Fruit fly (Drosophila melanogaster) whole organism, embryonic: ENCODE measurements around the gene natalisin.
A peak's percentile ranks its signal among the peaks of the same experiment; 100 is the strongest.

ENCODE experiments used
- Bgb ChIP-seq: fragments of 200-800 bp; sonication (Bioruptor generic); IDR thresholded peaks from 2 replicates; pipeline ENCODE4 v1.3.6; 2022; ENCODE audit warnings: missing biosample characterization, missing genetic modification characterization; ENCODE audit not compliant: partially characterized antibody
- CG10274 ChIP-seq: fragments of 200-800 bp; sonication (Bioruptor generic); optimal IDR thresholded peaks from 3 replicates; lab custom pipeline; 2017; ENCODE audit warnings: missing biosample characterization, mild to moderate bottlenecking, missing genetic modification characterization
- CG10431 ChIP-seq: fragments of 200-800 bp; sonication (Bioruptor generic); optimal IDR thresholded peaks from 3 replicates; lab custom pipeline; 2018; ENCODE audit warnings: missing biosample characterization, mild to moderate bottlenecking, missing genetic modification characterization
- CG12769 ChIP-seq: fragments of 200-800 bp; sonication (Bioruptor generic); optimal IDR thresholded peaks from 2 replicates; lab custom pipeline; 2019; ENCODE audit warnings: missing biosample characterization, mild to moderate bottlenecking, missing genetic modification characterization, moderate library complexity
- CG14014 ChIP-seq: fragments of 200-800 bp; sonication (Bioruptor generic); IDR thresholded peaks from 2 replicates; pipeline ENCODE4 v1.3.6; 2022; ENCODE audit warnings: missing biosample characterization, missing genetic modification characterization
- CG14860 ChIP-seq: fragments of 200-800 bp; sonication (Bioruptor generic); IDR thresholded peaks from 3 replicates; pipeline ENCODE4 v1.3.6; 2022; ENCODE audit warnings: missing biosample characterization, missing genetic modification characterization; ENCODE audit not compliant: partially characterized antibody
- CG14965 ChIP-seq: fragments of 200-800 bp; sonication (Bioruptor generic); optimal IDR thresholded peaks from 2 replicates; lab custom pipeline; 2016; ENCODE audit warnings: missing biosample characterization, missing genetic modification characterization, borderline replicate concordance
- CG17829 ChIP-seq: fragments of 200-800 bp; optimal IDR thresholded peaks from 2 replicates; lab custom pipeline; 2019; ENCODE audit warnings: missing biosample characterization, mild to moderate bottlenecking, missing genetic modification characterization, moderate library complexity
- CG31388 ChIP-seq: fragments of 200-800 bp; sonication (Bioruptor generic); optimal IDR thresholded peaks from 2 replicates; lab custom pipeline; 2016; ENCODE audit warnings: missing biosample characterization, missing genetic modification characterization
- CG31441 ChIP-seq: fragments of 200-800 bp; sonication (Bioruptor generic); IDR thresholded peaks from 2 replicates; pipeline ENCODE4 v1.3.6; 2022; ENCODE audit warnings: missing biosample characterization, missing genetic modification characterization
- CG3281 ChIP-seq: fragments of 200-800 bp; sonication (Bioruptor generic); optimal IDR thresholded peaks from 3 replicates; lab custom pipeline; 2017; ENCODE audit warnings: missing biosample characterization, mild to moderate bottlenecking, missing genetic modification characterization
- CG3407 ChIP-seq: fragments of 200-800 bp; sonication (Bioruptor generic); optimal IDR thresholded peaks from 2 replicates; lab custom pipeline; 2018; ENCODE audit warnings: missing biosample characterization, mild to moderate bottlenecking, missing genetic modification characterization
- CG3995 ChIP-seq: fragments of 200-800 bp; sonication (Bioruptor generic); optimal IDR thresholded peaks from 3 replicates; lab custom pipeline; 2016; ENCODE audit warnings: missing biosample characterization, missing genetic modification characterization
- CG43689 ChIP-seq: fragments of 200-800 bp; sonication (Bioruptor generic); IDR thresholded peaks from 2 replicates; pipeline ENCODE4 v1.3.6; 2022; ENCODE audit warnings: missing biosample characterization, missing genetic modification characterization
- CG4707 ChIP-seq: fragments of 200-800 bp; sonication (Bioruptor generic); optimal IDR thresholded peaks from 2 replicates; lab custom pipeline; 2018; ENCODE audit warnings: missing biosample characterization, mild to moderate bottlenecking, missing genetic modification characterization, moderate library complexity
- CG5245 ChIP-seq: fragments of 200-800 bp; sonication (Bioruptor generic); optimal IDR thresholded peaks from 3 replicates; lab custom pipeline; 2016; ENCODE audit warnings: missing biosample characterization, missing genetic modification characterization
- CG5953 ChIP-seq: fragments of 200-800 bp; sonication (Bioruptor generic); IDR thresholded peaks from 2 replicates; pipeline ENCODE4 v1.3.6; 2022; ENCODE audit warnings: missing biosample characterization, missing genetic modification characterization
- CG8281 ChIP-seq: fragments of 200-800 bp; sonication (Bioruptor generic); optimal IDR thresholded peaks from 2 replicates; lab custom pipeline; 2018; ENCODE audit warnings: missing biosample characterization, mild to moderate bottlenecking, missing genetic modification characterization, moderate library complexity
- CG8765 ChIP-seq: fragments of 200-800 bp; sonication (Bioruptor generic); IDR thresholded peaks from 2 replicates; pipeline ENCODE4 v1.3.6; 2022; ENCODE audit warnings: missing biosample characterization, missing genetic modification characterization
- CoRest ChIP-seq: fragments of 200-800 bp; sonication (Bioruptor generic); optimal IDR thresholded peaks from 3 replicates; lab custom pipeline; 2018; ENCODE audit warnings: missing biosample characterization, mild to moderate bottlenecking, missing genetic modification characterization, moderate library complexity
- Drgx ChIP-seq: fragments of 200-800 bp; sonication (Bioruptor generic); IDR thresholded peaks from 2 replicates; pipeline ENCODE4 v1.3.6; 2022; ENCODE audit warnings: missing biosample characterization, missing genetic modification characterization
- E2f1 ChIP-seq: fragments of 200-800 bp; sonication (Bioruptor generic); IDR thresholded peaks from 2 replicates; pipeline ENCODE4 v1.3.6; 2022; ENCODE audit warnings: missing biosample characterization, missing genetic modification characterization
- Gug ChIP-seq: fragments of 200-800 bp; sonication (Bioruptor generic); IDR thresholded peaks from 4 replicates; pipeline ENCODE4 v1.3.6; 2022; ENCODE audit warnings: missing biosample characterization, missing genetic modification characterization
- Kr ChIP-seq: fragments of 200-800 bp; sonication (Bioruptor generic); optimal IDR thresholded peaks from 2 replicates; lab custom pipeline; 2017; ENCODE audit warnings: missing biosample characterization, mild to moderate bottlenecking, missing genetic modification characterization
- Myb ChIP-seq: fragments of 200-800 bp; sonication (Bioruptor generic); optimal IDR thresholded peaks from 2 replicates; lab custom pipeline; 2016; ENCODE audit warnings: missing biosample characterization, missing genetic modification characterization
- Ravus ChIP-seq: fragments of 200-800 bp; sonication (Bioruptor generic); IDR thresholded peaks from 2 replicates; pipeline ENCODE4 v1.3.6; 2022; ENCODE audit warnings: missing biosample characterization, missing genetic modification characterization
- ash1 ChIP-seq: fragments of 200-800 bp; sonication (Bioruptor generic); optimal IDR thresholded peaks from 2 replicates; lab custom pipeline; 2018; ENCODE audit warnings: missing biosample characterization, mild to moderate bottlenecking, missing genetic modification characterization
- chinmo ChIP-seq: fragments of 200-800 bp; sonication (Bioruptor generic); IDR thresholded peaks from 4 replicates; pipeline ENCODE4 v1.3.6; 2022; ENCODE audit warnings: missing biosample characterization, missing genetic modification characterization; ENCODE audit not compliant: partially characterized antibody
- en ChIP-seq: fragments of 200-800 bp; sonication (Bioruptor generic); optimal IDR thresholded peaks from 2 replicates; lab custom pipeline; 2016; ENCODE audit warnings: missing biosample characterization, missing genetic modification characterization
- gce ChIP-seq: fragments of 200-800 bp; sonication (Bioruptor generic); IDR thresholded peaks from 3 replicates; pipeline ENCODE4 v1.3.6; 2022; ENCODE audit warnings: missing biosample characterization, missing genetic modification characterization
- jigr1 ChIP-seq: fragments of 200-800 bp; sonication (Bioruptor generic); IDR thresholded peaks from 3 replicates; pipeline ENCODE4 v1.3.6; 2022; ENCODE audit warnings: missing biosample characterization, missing genetic modification characterization
- lmd ChIP-seq: fragments of 200-800 bp; sonication (Bioruptor generic); IDR thresholded peaks from 2 replicates; pipeline ENCODE4 v1.3.6; 2022; ENCODE audit warnings: missing biosample characterization, missing genetic modification characterization
- nerfin-2 ChIP-seq: fragments of 200-800 bp; sonication (Bioruptor generic); IDR thresholded peaks from 2 replicates; pipeline ENCODE4 v1.3.6; 2022; ENCODE audit warnings: missing biosample characterization, missing genetic modification characterization; ENCODE audit not compliant: partially characterized antibody
- otp ChIP-seq: fragments of 200-800 bp; sonication (Bioruptor generic); IDR thresholded peaks from 3 replicates; pipeline ENCODE4, ENCODE4 v1.3.6; 2022; ENCODE audit warnings: missing biosample characterization, missing genetic modification characterization
- pan ChIP-seq, 4 experiments: fragments of >200 bp in 3 of 4; fragments of 200-800 bp in 1 of 4; sonication (Bioruptor generic) in 1 of 4; optimal IDR thresholded peaks in 3 of 4; IDR thresholded peaks in 1 of 4; 2 replicates each; pipeline versions ENCODE4 v1.3.6 to Lab custom; 2017 to 2022; ENCODE audit warnings: missing biosample characterization in 2 of 4, missing genetic modification characterization in 2 of 4, mixed read lengths in 1 of 4
- pros ChIP-seq: fragments of 200-800 bp; sonication (Bioruptor generic); optimal IDR thresholded peaks from 3 replicates; lab custom pipeline; 2019; ENCODE audit warnings: missing biosample characterization, mild to moderate bottlenecking, missing genetic modification characterization, moderate library complexity
- pum ChIP-seq: fragments of 200-800 bp; sonication (Bioruptor generic); optimal IDR thresholded peaks from 2 replicates; lab custom pipeline; 2016; ENCODE audit warnings: missing biosample characterization, missing genetic modification characterization
- ro ChIP-seq: fragments of 200-800 bp; sonication (Bioruptor generic); IDR thresholded peaks from 2 replicates; pipeline ENCODE4 v1.3.6; 2022; ENCODE audit warnings: missing biosample characterization, missing genetic modification characterization
- ssp ChIP-seq: fragments of 200-800 bp; sonication (Bioruptor generic); IDR thresholded peaks from 2 replicates; pipeline ENCODE4 v1.3.6; 2022; ENCODE audit warnings: missing biosample characterization, missing genetic modification characterization
- tna ChIP-seq: fragments of 200-800 bp; sonication (Bioruptor generic); IDR thresholded peaks from 2 replicates; pipeline ENCODE4 v1.3.6; 2022; ENCODE audit warnings: missing biosample characterization, missing genetic modification characterization; ENCODE audit not compliant: partially characterized antibody
- wek ChIP-seq: fragments of 200-800 bp; sonication (Bioruptor generic); optimal IDR thresholded peaks from 3 replicates; lab custom pipeline; 2018; ENCODE audit warnings: missing biosample characterization, mild to moderate bottlenecking, missing genetic modification characterization, moderate library complexity

natalisin gene

DNA sequence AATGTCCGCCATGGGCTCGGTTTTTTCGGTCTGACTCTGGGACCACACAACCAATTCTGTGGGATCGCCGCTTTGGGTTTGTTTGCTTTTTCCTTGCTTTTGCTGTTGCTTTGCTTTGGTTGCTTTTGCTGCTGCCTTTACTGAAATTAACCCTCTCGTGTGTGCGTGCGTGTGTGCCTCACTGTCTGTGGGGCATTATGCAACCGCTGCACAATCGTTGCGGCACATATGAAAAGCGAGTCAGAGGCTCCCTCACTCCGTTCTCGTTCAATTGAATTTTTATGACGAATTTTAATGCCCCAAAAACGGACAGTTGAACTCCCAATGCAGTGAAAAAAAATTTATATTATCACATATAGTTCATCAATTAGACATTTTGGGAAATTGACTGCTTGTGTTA lies 40.1 kb downstream of the natalisin start (continued):
- TF ChIP-seq CG4707 (GFP tag; lab: Kevin White, UChicago) (no peak), CG17829 (tag; lab: Kevin White, UChicago) (no peak), otp (GFP tag; lab: Robert Waterston, UW) (no peak), chinmo (GFP tag; lab: Robert Waterston, UW) (no peak), Myb (no peak), ash1 (no peak), wek (GFP tag; lab: Kevin White, UChicago) (no peak), CG31441 (GFP tag; lab: Robert Waterston, UW) (0 out of 2 replicates have a peak, but pooled peaks have one; percentile 17), CG8765 (GFP tag; lab: Robert Waterston, UW) (no peak), E2f1 (GFP tag; lab: Robert Waterston, UW) (no peak), CG5953 (GFP tag; lab: Robert Waterston, UW) (no peak), Gug (no peak), CG31388 (GFP tag; lab: Kevin White, UChicago) (no peak), Kr (GFP tag; lab: Kevin White, UChicago) (no peak), CG5245 (GFP tag; lab: Kevin White, UChicago) (no peak), Ravus (no peak), CG43689 (GFP tag; lab: Robert Waterston, UW) (no peak), pros (GFP tag; lab: Kevin White, UChicago) (no peak), CoRest (tag; lab: Kevin White, UChicago) (no peak), pum (GFP tag; lab: Kevin White, UChicago) (no peak), Bgb (GFP tag; lab: Robert Waterston, UW) (no peak), CG3281 (no peak)
- TF ChIP-seq, all 482 proteins: peak for 8

DNA sequence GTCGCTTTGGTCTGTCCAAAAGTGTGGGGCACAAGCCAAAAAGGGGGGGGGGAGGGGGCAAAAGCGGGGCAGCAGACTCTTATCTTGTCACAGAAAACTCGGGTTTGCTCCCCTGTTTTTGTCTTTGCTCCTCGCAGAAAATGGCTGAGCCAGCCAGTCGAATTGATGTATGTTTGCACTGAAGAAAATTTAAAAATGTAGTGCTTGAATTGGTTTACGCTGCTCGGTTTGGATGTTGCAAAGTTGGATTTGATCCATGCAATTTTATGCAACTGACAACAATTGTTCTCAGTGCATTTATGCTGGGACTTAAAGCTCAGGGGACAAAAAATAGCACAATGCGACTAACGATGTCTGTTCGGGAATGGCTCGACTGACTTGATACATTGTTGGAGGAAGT lies 41.9 kb downstream of the natalisin start:
- TF ChIP-seq tna (GFP tag; lab: Robert Waterston, UW) (no peak), chinmo (GFP tag; lab: Robert Waterston, UW) (no peak), CG8281 (no peak), jigr1 (no peak), CG14965 (GFP tag; lab: Kevin White, UChicago) (no peak), gce (no peak), CG14860 (GFP tag; lab: Robert Waterston, UW) (no peak), CG3407 (GFP tag; lab: Kevin White, UChicago) (no peak), pan (optimal IDR thresholded peaks at IDR 0.05; lab: Kevin White, UChicago) (no peak), pan (GFP tag; optimal IDR thresholded peaks at IDR 0.05 in 1 of 2, IDR thresholded peaks at IDR 0.05 in 1 of 2) (no peak), en (GFP tag; lab: Kevin White, UChicago) (no peak), CG10431 (GFP tag; lab: Kevin White, UChicago) (no peak), CG12769 (tag; lab: Kevin White, UChicago) (peak; percentile 6), Drgx (GFP tag; lab: Robert Waterston, UW) (0 out of 2 replicates have a peak, but pooled peaks have one; percentile 22), CG3995 (GFP tag; lab: Kevin White, UChicago) (no peak), nerfin-2 (no peak), CG14014 (GFP tag; lab: Robert Waterston, UW) (0 out of 2 replicates have a peak, but pooled peaks have one; percentile 11), ssp (GFP tag; lab: Robert Waterston, UW) (no peak), lmd (no peak), CoRest (tag; lab: Kevin White, UChicago) (no peak), CG10274 (GFP tag; lab: Kevin White, UChicago) (no peak), ro (no peak)
